Fruit fly (Drosophila melanogaster): ENCODE measurements around the gene Mettl2.

- TF ChIP-seq Ets98B (GFP tag; IDR thresholded peaks at IDR 0.05) = peak; percentile 57; the same call in 1 of the 2 replicates
- TF ChIP-seq fd96Ca (GFP tag; IDR thresholded peaks at IDR 0.05) = peak; percentile 50; the same call in 1 of the 3 replicates
- 0 out of 2 replicates have a peak, but pooled peaks have one; percentile 33 for TF ChIP-seq CG12605 (GFP tag; IDR thresholded peaks at IDR 0.05)
- no peak for TF ChIP-seq CG8301 (tag; optimal IDR thresholded peaks at IDR 0.05)
- no peak for TF ChIP-seq CG14655 (GFP tag; optimal IDR thresholded peaks at IDR 0.05)
These were observed at the start of gene Mettl2, which contains the start of gene Bgb for dm6 chr3L:1639185-1639812.

Data from whole organism, pupa.